Fruit fly (Drosophila melanogaster) whole organism, embryonic: ENCODE results near the gene CG1847.
A peak's percentile ranks its signal among the peaks of the same experiment; 100 is the strongest.

Source experiments
- Abd-B ChIP-seq: fragments of 200-800 bp; sonication (Bioruptor generic); optimal IDR thresholded peaks from 2 replicates; lab custom pipeline; 2018; ENCODE audit warnings: missing biosample characterization, mild to moderate bottlenecking, missing genetic modification characterization, moderate library complexity
- Ada2b ChIP-seq: fragments of 200-800 bp; sonication (Bioruptor generic); IDR thresholded peaks from 2 replicates; pipeline ENCODE4 v1.3.6; 2022; ENCODE audit warnings: missing biosample characterization, missing genetic modification characterization
- Asciz ChIP-seq: fragments of 200-800 bp; sonication (Bioruptor generic); optimal IDR thresholded peaks from 2 replicates; lab custom pipeline; 2017; ENCODE audit warnings: missing biosample characterization, mild to moderate bottlenecking, missing genetic modification characterization, missing genetic modification reagents
- B-H2 ChIP-seq: fragments of 200-800 bp; sonication (Bioruptor generic); optimal IDR thresholded peaks from 2 replicates; lab custom pipeline; 2018; ENCODE audit warnings: missing biosample characterization, mild to moderate bottlenecking, missing genetic modification characterization
- Bgb ChIP-seq: fragments of 200-800 bp; sonication (Bioruptor generic); IDR thresholded peaks from 2 replicates; pipeline ENCODE4 v1.3.6; 2022; ENCODE audit warnings: missing biosample characterization, missing genetic modification characterization; ENCODE audit not compliant: partially characterized antibody
- CG10267 ChIP-seq: fragments of 200-800 bp; sonication (Bioruptor generic); optimal IDR thresholded peaks from 2 replicates; lab custom pipeline; 2018; ENCODE audit warnings: missing biosample characterization, mild to moderate bottlenecking, missing genetic modification characterization, moderate library complexity
- CG10366 ChIP-seq: fragments of 200-800 bp; sonication (Bioruptor generic); IDR thresholded peaks from 2 replicates; pipeline ENCODE4 v1.3.6; 2022; ENCODE audit warnings: missing biosample characterization, missing genetic modification characterization
- CG10543 ChIP-seq: fragments of 200-800 bp; sonication (Bioruptor generic); optimal IDR thresholded peaks from 3 replicates; lab custom pipeline; 2017; ENCODE audit warnings: missing biosample characterization, mild to moderate bottlenecking, missing genetic modification characterization, moderate library complexity
- CG11723 ChIP-seq: fragments of 200-800 bp; sonication (Bioruptor generic); optimal IDR thresholded peaks from 2 replicates; lab custom pipeline; 2017; ENCODE audit warnings: missing biosample characterization, mild to moderate bottlenecking, missing genetic modification characterization
- CG14860 ChIP-seq: fragments of 200-800 bp; sonication (Bioruptor generic); IDR thresholded peaks from 3 replicates; pipeline ENCODE4 v1.3.6; 2022; ENCODE audit warnings: missing biosample characterization, missing genetic modification characterization; ENCODE audit not compliant: partially characterized antibody
- CG15696 ChIP-seq: fragments of 200-800 bp; sonication (Bioruptor generic); optimal IDR thresholded peaks from 2 replicates; lab custom pipeline; 2019; ENCODE audit warnings: missing biosample characterization, mild to moderate bottlenecking, missing genetic modification characterization, moderate library complexity
- CG18011 ChIP-seq: fragments of 200-800 bp; sonication (Bioruptor generic); optimal IDR thresholded peaks from 2 replicates; lab custom pipeline; 2017; ENCODE audit warnings: missing biosample characterization, missing genetic modification characterization, mild to moderate bottlenecking, moderate library complexity, missing genotype
- CG18599 ChIP-seq: fragments of 200-800 bp; sonication (Bioruptor generic); optimal IDR thresholded peaks from 3 replicates; lab custom pipeline; 2017; ENCODE audit warnings: missing biosample characterization, missing genetic modification characterization, mild to moderate bottlenecking, moderate library complexity, missing genetic modification reagents
- CG2120 ChIP-seq: fragments of 200-800 bp; sonication (Bioruptor generic); optimal IDR thresholded peaks from 3 replicates; lab custom pipeline; 2016; ENCODE audit warnings: missing biosample characterization, missing genetic modification characterization
- CG2712 ChIP-seq: fragments of 200-800 bp; optimal IDR thresholded peaks from 3 replicates; lab custom pipeline; 2019; ENCODE audit warnings: missing biosample characterization, mild to moderate bottlenecking, missing genetic modification characterization, moderate library complexity
- CG32532 ChIP-seq: fragments of 200-800 bp; sonication (Bioruptor generic); IDR thresholded peaks from 2 replicates; pipeline ENCODE4 v1.3.6; 2022; ENCODE audit warnings: missing biosample characterization, missing genetic modification characterization
- CG33213 ChIP-seq: fragments of 200-800 bp; sonication (Bioruptor generic); optimal IDR thresholded peaks from 3 replicates; lab custom pipeline; 2016; ENCODE audit warnings: missing biosample characterization, missing genetic modification characterization
- CG4360 ChIP-seq: fragments of 200-800 bp; sonication (Bioruptor generic); IDR thresholded peaks from 2 replicates; pipeline ENCODE4 v1.3.6; 2022; ENCODE audit warnings: missing biosample characterization, missing genetic modification characterization
- CG6175 ChIP-seq: fragments of 200-800 bp; sonication (Bioruptor generic); IDR thresholded peaks from 3 replicates; pipeline ENCODE4 v1.3.6; 2022; ENCODE audit warnings: missing biosample characterization, missing genetic modification characterization
- CG6689 ChIP-seq: fragments of 200-800 bp; sonication (Bioruptor generic); IDR thresholded peaks from 2 replicates; pipeline ENCODE4 v1.3.6; 2022; ENCODE audit warnings: missing biosample characterization, missing genetic modification characterization
- CG7556 ChIP-seq: fragments of 200-800 bp; sonication (Bioruptor generic); optimal IDR thresholded peaks from 2 replicates; lab custom pipeline; 2017; ENCODE audit warnings: missing biosample characterization, mild to moderate bottlenecking, missing genetic modification characterization
- CG8290 ChIP-seq, 3 experiments: fragments of 200-800 bp; sonication (Bioruptor generic); optimal IDR thresholded peaks; 2 replicates each; lab custom pipeline; 2016 to 2019; ENCODE audit warnings: missing biosample characterization in 3 of 3, missing genetic modification characterization in 3 of 3, mild to moderate bottlenecking in 2 of 3, moderate library complexity in 1 of 3
- CG9817 ChIP-seq: fragments of 200-800 bp; sonication (Bioruptor generic); optimal IDR thresholded peaks from 2 replicates; lab custom pipeline; 2018; ENCODE audit warnings: missing biosample characterization, mild to moderate bottlenecking, missing genetic modification characterization, moderate library complexity
- Dip3 ChIP-seq: fragments of 200-800 bp; sonication (Bioruptor generic); optimal IDR thresholded peaks from 3 replicates; lab custom pipeline; 2016; ENCODE audit warnings: missing biosample characterization, missing genetic modification characterization
- Elba2 ChIP-seq: fragments of 200-800 bp; sonication (Bioruptor generic); optimal IDR thresholded peaks from 3 replicates; lab custom pipeline; 2016; ENCODE audit warnings: missing biosample characterization, missing genetic modification characterization
- H2.0 ChIP-seq: fragments of 200-800 bp; sonication (Bioruptor generic); IDR thresholded peaks from 2 replicates; pipeline ENCODE4 v1.3.6; 2022; ENCODE audit warnings: missing biosample characterization, missing genetic modification characterization
- Hr3 ChIP-seq: fragments of 200-800 bp; sonication (Bioruptor generic); optimal IDR thresholded peaks from 3 replicates; lab custom pipeline; 2016; ENCODE audit warnings: missing biosample characterization, missing genetic modification characterization
- Mad ChIP-seq: fragments of 200-800 bp; sonication (Bioruptor generic); optimal IDR thresholded peaks from 2 replicates; lab custom pipeline; 2016; ENCODE audit warnings: missing biosample characterization, missing genetic modification characterization
- Oaz ChIP-seq: fragments of 200-800 bp; sonication (Bioruptor generic); IDR thresholded peaks from 2 replicates; pipeline ENCODE4 v1.3.6; 2022; ENCODE audit warnings: missing biosample characterization, missing genetic modification characterization
- Sox102F ChIP-seq: fragments of 200-800 bp; sonication (Bioruptor generic); optimal IDR thresholded peaks from 2 replicates; lab custom pipeline; 2018; ENCODE audit warnings: missing biosample characterization, mild to moderate bottlenecking, missing genetic modification characterization, moderate library complexity
- YL-1 ChIP-seq: fragments of 200-800 bp; sonication (Bioruptor generic); optimal IDR thresholded peaks from 3 replicates; lab custom pipeline; 2017; ENCODE audit warnings: missing biosample characterization, mild to moderate bottlenecking, missing genetic modification characterization
- abd-A ChIP-seq: fragments of 200-800 bp; sonication (Bioruptor generic); optimal IDR thresholded peaks from 3 replicates; lab custom pipeline; 2019; ENCODE audit warnings: missing biosample characterization, mild to moderate bottlenecking, missing genetic modification characterization, moderate library complexity
- amos ChIP-seq: fragments of 200-800 bp; sonication (Bioruptor generic); IDR thresholded peaks from 2 replicates; pipeline ENCODE4 v1.3.6; 2022; ENCODE audit warnings: missing biosample characterization, missing genetic modification characterization; ENCODE audit not compliant: partially characterized antibody
- az2 ChIP-seq: fragments of 200-800 bp; sonication (Bioruptor generic); optimal IDR thresholded peaks from 3 replicates; lab custom pipeline; 2016; ENCODE audit warnings: missing biosample characterization, missing genetic modification characterization
- bsh ChIP-seq, 2 experiments: fragments of 200-800 bp; sonication (Bioruptor generic); optimal IDR thresholded peaks; 2 replicates each; lab custom pipeline; 2017 to 2018; ENCODE audit warnings: mild to moderate bottlenecking in 2 of 2, missing biosample characterization in 2 of 2, missing genetic modification characterization in 2 of 2, moderate library complexity in 1 of 2
- caup ChIP-seq: fragments of 200-800 bp; sonication (Bioruptor generic); optimal IDR thresholded peaks from 3 replicates; lab custom pipeline; 2017; ENCODE audit warnings: missing biosample characterization, mild to moderate bottlenecking, missing genetic modification characterization, moderate library complexity; ENCODE audit not compliant: severe bottlenecking
- dysf ChIP-seq: fragments of 200-800 bp; sonication (Bioruptor generic); IDR thresholded peaks from 3 replicates; pipeline ENCODE4 v1.3.6; 2022; ENCODE audit warnings: missing biosample characterization, missing genetic modification characterization
- exex ChIP-seq: fragments of 200-800 bp; sonication (Bioruptor generic); optimal IDR thresholded peaks from 4 replicates; lab custom pipeline; 2018; ENCODE audit warnings: missing biosample characterization, mild to moderate bottlenecking, missing genetic modification characterization, moderate library complexity
- grau ChIP-seq: fragments of 200-800 bp; optimal IDR thresholded peaks from 3 replicates; lab custom pipeline; 2019; ENCODE audit warnings: missing biosample characterization, mild to moderate bottlenecking, missing genetic modification characterization, moderate library complexity
- hkb ChIP-seq, 2 experiments: fragments of 200-800 bp in 1 of 2; fragments of >200 bp in 1 of 2; sonication (Bioruptor generic) in 1 of 2; IDR thresholded peaks in 1 of 2; optimal IDR thresholded peaks in 1 of 2; 2 replicates each; pipeline versions ENCODE4 v1.3.6 to Lab custom; 2017 to 2022; ENCODE audit warnings: missing biosample characterization in 1 of 2, missing genetic modification characterization in 1 of 2
- ind ChIP-seq: fragments of 200-800 bp; sonication (Bioruptor generic); optimal IDR thresholded peaks from 3 replicates; lab custom pipeline; 2016; ENCODE audit warnings: missing biosample characterization, missing genetic modification characterization
- pb ChIP-seq: fragments of 200-800 bp; sonication (Bioruptor generic); optimal IDR thresholded peaks from 3 replicates; lab custom pipeline; 2016; ENCODE audit warnings: missing biosample characterization, missing genetic modification characterization
- pita ChIP-seq: fragments of 200-800 bp; sonication (Bioruptor generic); optimal IDR thresholded peaks from 2 replicates; lab custom pipeline; 2017; ENCODE audit warnings: missing biosample characterization, mild to moderate bottlenecking, missing genetic modification characterization
- pum ChIP-seq: fragments of 200-800 bp; sonication (Bioruptor generic); optimal IDR thresholded peaks from 2 replicates; lab custom pipeline; 2016; ENCODE audit warnings: missing biosample characterization, missing genetic modification characterization
- row ChIP-seq: fragments of 200-800 bp; sonication (Bioruptor generic); IDR thresholded peaks from 3 replicates; pipeline ENCODE4 v1.3.6; 2022; ENCODE audit warnings: missing biosample characterization, missing genetic modification characterization
- sens ChIP-seq: fragments of 200-800 bp; sonication (Bioruptor generic); peaks from one replicate; lab custom pipeline; 2016; ENCODE audit warnings: missing biosample characterization, missing genetic modification characterization
- tna ChIP-seq: fragments of 200-800 bp; sonication (Bioruptor generic); IDR thresholded peaks from 2 replicates; pipeline ENCODE4 v1.3.6; 2022; ENCODE audit warnings: missing biosample characterization, missing genetic modification characterization; ENCODE audit not compliant: partially characterized antibody
- vnd ChIP-seq: fragments of 200-800 bp; sonication (Bioruptor generic); IDR thresholded peaks from 3 replicates; pipeline ENCODE4 v1.3.6; 2022; ENCODE audit warnings: missing biosample characterization, missing genetic modification characterization; ENCODE audit not compliant: partially characterized antibody

Gene CG1847

dm6 chrX:11885356-11885755 is 16.4 kb downstream of the CG1847 start:
- TF ChIP-seq bsh (GFP tag; optimal IDR thresholded peaks at IDR 0.05; lab: Kevin White, UChicago) (peak in 1 of 2 experiments; percentile 31), CG10543 (GFP tag; lab: Kevin White, UChicago) (peak; percentile 76), CG15696 (no peak), CG10267 (peak; percentile 6), B-H2 (GFP tag; lab: Kevin White, UChicago) (peak; percentile 18), Abd-B (GFP tag; lab: Kevin White, UChicago) (peak; percentile 43), Dip3 (GFP tag; lab: Kevin White, UChicago) (peak; percentile 10), dysf (peak; percentile 60; the same call in 2 of the 3 replicates), CG11723 (peak; percentile 24), H2.0 (GFP tag; lab: Robert Waterston, UW) (0 out of 2 replicates have a peak, but pooled peaks have one; percentile 17), Mad (GFP tag; lab: Kevin White, UChicago) (no peak), CG10366 (peak; percentile 32; the same call in 1 of the 2 replicates), vnd (GFP tag; lab: Robert Waterston, UW) (no peak), CG33213 (GFP tag; lab: Kevin White, UChicago) (no peak), Elba2 (GFP tag; lab: Kevin White, UChicago) (no peak), amos (peak; percentile 26; the same call in 1 of the 2 replicates), CG8290 (GFP tag; optimal IDR thresholded peaks at IDR 0.05; lab: Kevin White, UChicago) (no peak), CG8290 (tag; optimal IDR thresholded peaks at IDR 0.05; lab: Kevin White, UChicago) (peak in 1 of 2 experiments; percentile 69), YL-1 (GFP tag; lab: Kevin White, UChicago) (no peak), abd-A (no peak), Oaz (0 out of 2 replicates have a peak, but pooled peaks have one; percentile 10), pb (GFP tag; lab: Kevin White, UChicago) (no peak), pum (no peak), ind (GFP tag; lab: Kevin White, UChicago) (peak; percentile 29), CG32532 (GFP tag; lab: Robert Waterston, UW) (peak; percentile 49; the same call in 1 of the 2 replicates), CG14860 (GFP tag; lab: Robert Waterston, UW) (no peak), CG18599 (peak; percentile 57), Bgb (GFP tag; lab: Robert Waterston, UW) (no peak), row (GFP tag; lab: Robert Waterston, UW) (peak; percentile 79), Sox102F (GFP tag; lab: Kevin White, UChicago) (peak; percentile 44), grau (tag; lab: Kevin White, UChicago) (peak; percentile 67), exex (tag; lab: Kevin White, UChicago) (peak; percentile 26), CG18011 (GFP tag; lab: Kevin White, UChicago) (peak; percentile 6), CG4360 (GFP tag; lab: Robert Waterston, UW) (no peak), az2 (GFP tag; lab: Kevin White, UChicago) (peak; percentile 20), sens (GFP tag; lab: Kevin White, UChicago) (peak; percentile 66), Ada2b (GFP tag; lab: Robert Waterston, UW) (peak; percentile 26; the same call in 1 of the 2 replicates), tna (0 out of 2 replicates have a peak, but pooled peaks have one; percentile 25), CG2120 (peak; percentile 40), hkb (optimal IDR thresholded peaks at IDR 0.05; lab: Kevin White, UChicago) (no peak), hkb (GFP tag; IDR thresholded peaks at IDR 0.05; lab: Robert Waterston, UW) (peak; percentile 55), CG9817 (tag; lab: Kevin White, UChicago) (peak; percentile 54), CG7556 (GFP tag; lab: Kevin White, UChicago) (peak; percentile 53), CG6175 (GFP tag; lab: Robert Waterston, UW) (0 out of 3 replicates have a peak, but pooled peaks have one; percentile 14), pita (GFP tag; lab: Kevin White, UChicago) (no peak), caup (GFP tag; lab: Kevin White, UChicago) (peak; percentile 31), Hr3 (peak; percentile 16), CG6689 (GFP tag; lab: Robert Waterston, UW) (peak; percentile 33; the same call in 1 of the 2 replicates), CG2712 (tag; lab: Kevin White, UChicago) (peak; percentile 10), Asciz (GFP tag; lab: Kevin White, UChicago) (no peak)
